Worm (Caenorhabditis elegans) whole organism, late embryonic: Measurements from ENCODE around the gene T28D6.3.
A peak's percentile ranks its signal among the peaks of the same experiment; 100 is the strongest.

Experiments used
- C38D4.7 ChIP-seq: fragments of 200-800 bp; sonication (Bioruptor generic); optimal IDR thresholded peaks from 2 replicates; lab custom pipeline; 2018; ENCODE audit warnings: mild to moderate bottlenecking, missing genetic modification characterization, moderate library complexity, missing compliant biosample characterization
- F13H6.1 ChIP-seq: sonication (generic microtip); optimal IDR thresholded peaks from 2 replicates; lab custom pipeline; 2016; ENCODE audit warnings: missing genetic modification characterization, missing compliant biosample characterization
- K09A11.1 ChIP-seq: sonication (generic microtip); optimal IDR thresholded peaks from 2 replicates; lab custom pipeline; 2017; ENCODE audit warnings: antibody characterized with exemption, mild to moderate bottlenecking, missing genetic modification characterization, missing compliant biosample characterization; ENCODE audit not compliant: insufficient read depth
- T23F11.4 ChIP-seq: fragments of 200-800 bp; sonication (Bioruptor generic); optimal IDR thresholded peaks from 2 replicates; lab custom pipeline; 2018; ENCODE audit warnings: mild to moderate bottlenecking, missing genetic modification characterization, missing compliant biosample characterization
- Y22D7AL.16 ChIP-seq: sonication (generic microtip); optimal IDR thresholded peaks from 2 replicates; lab custom pipeline; 2016; ENCODE audit warnings: missing genetic modification characterization, missing compliant biosample characterization
- ahr-1 ChIP-seq: sonication (generic microtip); optimal IDR thresholded peaks from 2 replicates; lab custom pipeline; 2016; ENCODE audit warnings: missing genetic modification characterization, missing compliant biosample characterization
- ama-1 ChIP-seq: fragments of 150-350 bp; optimal IDR thresholded peaks from 2 replicates; lab custom pipeline; 2014
- ceh-14 ChIP-seq: sonication (generic microtip); optimal IDR thresholded peaks from 2 replicates; lab custom pipeline; 2016; ENCODE audit warnings: missing genotype, missing genetic modification characterization, missing compliant biosample characterization
- ceh-22 ChIP-seq: sonication (generic microtip); optimal IDR thresholded peaks from 2 replicates; lab custom pipeline; 2017; ENCODE audit warnings: missing biosample characterization, missing genetic modification characterization
- ceh-24 ChIP-seq: sonication (generic microtip); optimal IDR thresholded peaks from 2 replicates; lab custom pipeline; 2016; ENCODE audit warnings: mild to moderate bottlenecking, missing genetic modification characterization, missing compliant biosample characterization
- ceh-31 ChIP-seq: sonication (generic microtip); optimal IDR thresholded peaks from 2 replicates; lab custom pipeline; 2016; ENCODE audit warnings: missing genetic modification characterization, missing compliant biosample characterization
- ceh-34 ChIP-seq: sonication (generic microtip); optimal IDR thresholded peaks from 2 replicates; lab custom pipeline; 2016; ENCODE audit warnings: mild to moderate bottlenecking, missing genetic modification characterization, missing compliant biosample characterization
- ceh-6 ChIP-seq: fragments of 200-800 bp; sonication (Bioruptor generic); optimal IDR thresholded peaks from 2 replicates; lab custom pipeline; 2018; ENCODE audit warnings: mild to moderate bottlenecking, missing genetic modification characterization, missing compliant biosample characterization
- che-1 ChIP-seq: sonication (generic microtip); optimal IDR thresholded peaks from 2 replicates; lab custom pipeline; 2016; ENCODE audit warnings: mild to moderate bottlenecking, missing genetic modification characterization, missing compliant biosample characterization
- dmd-4 ChIP-seq: sonication (generic microtip); optimal IDR thresholded peaks from 2 replicates; lab custom pipeline; 2016; ENCODE audit warnings: borderline replicate concordance, missing genetic modification characterization, missing compliant biosample characterization
- dve-1 ChIP-seq: sonication (generic microtip); optimal IDR thresholded peaks from 2 replicates; lab custom pipeline; 2017; ENCODE audit warnings: antibody characterized with exemption, mild to moderate bottlenecking, missing genetic modification characterization, missing compliant biosample characterization
- elt-2 ChIP-seq: sonication (generic microtip); optimal IDR thresholded peaks from 2 replicates; lab custom pipeline; 2016; ENCODE audit warnings: missing genetic modification reagents, missing genetic modification characterization, missing compliant biosample characterization
- eyg-1 ChIP-seq: sonication (generic microtip); optimal IDR thresholded peaks from 2 replicates; lab custom pipeline; 2016; ENCODE audit warnings: missing genotype, missing genetic modification characterization, missing compliant biosample characterization
- fax-1 ChIP-seq: sonication (generic microtip); optimal IDR thresholded peaks from 2 replicates; lab custom pipeline; 2016; ENCODE audit warnings: missing genotype, missing genetic modification characterization, missing compliant biosample characterization
- fkh-10 ChIP-seq: fragments of 150-350 bp; optimal IDR thresholded peaks from 2 replicates; lab custom pipeline; 2014; ENCODE audit warnings: missing biosample characterization, missing genetic modification reagents, missing genetic modification characterization
- fkh-6 ChIP-seq: sonication (generic microtip); optimal IDR thresholded peaks from 2 replicates; lab custom pipeline; 2016; ENCODE audit warnings: missing genetic modification characterization, missing compliant biosample characterization
- hlh-13 ChIP-seq: fragments of 200-800 bp; sonication (Bioruptor generic); optimal IDR thresholded peaks from 2 replicates; lab custom pipeline; 2018; ENCODE audit warnings: mild to moderate bottlenecking, missing genetic modification characterization, missing compliant biosample characterization
- hlh-15 ChIP-seq: sonication (generic microtip); optimal IDR thresholded peaks from 2 replicates; lab custom pipeline; 2016; ENCODE audit warnings: missing genetic modification characterization, missing compliant biosample characterization
- hlh-30 ChIP-seq: sonication (generic microtip); optimal IDR thresholded peaks from 2 replicates; lab custom pipeline; 2017; ENCODE audit warnings: antibody characterized with exemption, missing genetic modification characterization, missing compliant biosample characterization; ENCODE audit not compliant: insufficient read depth
- hlh-8 ChIP-seq: sonication (generic microtip); optimal IDR thresholded peaks from 2 replicates; lab custom pipeline; 2016; ENCODE audit warnings: missing genotype, missing genetic modification characterization, missing compliant biosample characterization
- lim-6 ChIP-seq: sonication (generic microtip); optimal IDR thresholded peaks from 2 replicates; lab custom pipeline; 2016; ENCODE audit warnings: missing genetic modification characterization, missing compliant biosample characterization
- lin-11 ChIP-seq: fragments of 200-800 bp; sonication (Bioruptor generic); optimal IDR thresholded peaks from 2 replicates; lab custom pipeline; 2018; ENCODE audit warnings: mild to moderate bottlenecking, missing genetic modification characterization, missing compliant biosample characterization
- madf-2 ChIP-seq: sonication (generic microtip); optimal IDR thresholded peaks from 2 replicates; lab custom pipeline; 2017; ENCODE audit warnings: missing genetic modification characterization, missing compliant biosample characterization
- nfya-1 ChIP-seq: sonication (generic microtip); optimal IDR thresholded peaks from 2 replicates; lab custom pipeline; 2017; ENCODE audit warnings: missing genetic modification characterization, mild to moderate bottlenecking, missing compliant biosample characterization, antibody characterized with exemption, moderate library complexity
- nhr-11 ChIP-seq: fragments of 150-350 bp; optimal IDR thresholded peaks from 2 replicates; lab custom pipeline; 2014; ENCODE audit warnings: missing biosample characterization, missing genetic modification characterization
- nhr-232 ChIP-seq: sonication (generic microtip); optimal IDR thresholded peaks from 2 replicates; lab custom pipeline; 2016; ENCODE audit warnings: missing genetic modification characterization, missing compliant biosample characterization
- npax-4 ChIP-seq: sonication (generic microtip); optimal IDR thresholded peaks from 2 replicates; lab custom pipeline; 2016; ENCODE audit warnings: missing genetic modification characterization, missing compliant biosample characterization
- odd-2 ChIP-seq: sonication (generic microtip); optimal IDR thresholded peaks from 2 replicates; lab custom pipeline; 2017; ENCODE audit warnings: antibody characterized with exemption, mild to moderate bottlenecking, missing genetic modification characterization, missing compliant biosample characterization
- pag-3 ChIP-seq: sonication (generic microtip); optimal IDR thresholded peaks from 2 replicates; lab custom pipeline; 2016; ENCODE audit warnings: missing compliant biosample characterization, missing genetic modification characterization, borderline replicate concordance
- pat-9 ChIP-seq: fragments of 200-800 bp; sonication (Bioruptor generic); optimal IDR thresholded peaks from 2 replicates; lab custom pipeline; 2018; ENCODE audit warnings: mild to moderate bottlenecking, missing genetic modification characterization, moderate library complexity, missing compliant biosample characterization
- pax-1 ChIP-seq: fragments of 150-350 bp; optimal IDR thresholded peaks from 2 replicates; lab custom pipeline; 2014; ENCODE audit warnings: missing biosample characterization, missing genetic modification characterization
- pha-2 ChIP-seq: sonication (generic microtip); optimal IDR thresholded peaks from 2 replicates; lab custom pipeline; 2017; ENCODE audit warnings: mild to moderate bottlenecking, missing genetic modification characterization, missing compliant biosample characterization
- pros-1 ChIP-seq: fragments of 150-350 bp; optimal IDR thresholded peaks from 2 replicates; lab custom pipeline; 2014; ENCODE audit warnings: missing biosample characterization, missing genetic modification reagents, missing genetic modification characterization
- rnt-1 ChIP-seq: sonication (generic microtip); optimal IDR thresholded peaks from 2 replicates; lab custom pipeline; 2016; ENCODE audit warnings: missing genetic modification characterization, missing compliant biosample characterization
- sdc-2 ChIP-seq: sonication (generic microtip); optimal IDR thresholded peaks from 2 replicates; lab custom pipeline; 2016; ENCODE audit warnings: missing genotype, missing genetic modification characterization, missing compliant biosample characterization
- tbx-2 ChIP-seq: sonication (generic microtip); optimal IDR thresholded peaks from 2 replicates; lab custom pipeline; 2016; ENCODE audit warnings: missing genetic modification characterization, missing compliant biosample characterization
- tbx-7 ChIP-seq: sonication (generic microtip); optimal IDR thresholded peaks from 2 replicates; lab custom pipeline; 2016; ENCODE audit warnings: missing genotype, missing genetic modification characterization, missing compliant biosample characterization
- ttx-3 ChIP-seq: sonication (generic microtip); optimal IDR thresholded peaks from 2 replicates; lab custom pipeline; 2016; ENCODE audit warnings: missing genetic modification reagents, missing genetic modification characterization, missing compliant biosample characterization
- unc-42 ChIP-seq: sonication (generic microtip); optimal IDR thresholded peaks from 2 replicates; lab custom pipeline; 2016; ENCODE audit warnings: missing genotype, missing genetic modification characterization, missing compliant biosample characterization
- unc-55 ChIP-seq: sonication (generic microtip); optimal IDR thresholded peaks from 2 replicates; lab custom pipeline; 2017; ENCODE audit warnings: missing biosample characterization, missing genetic modification reagents, missing genetic modification characterization
- zip-5 ChIP-seq: sonication (generic microtip); optimal IDR thresholded peaks from 2 replicates; lab custom pipeline; 2016; ENCODE audit warnings: missing genetic modification characterization, missing compliant biosample characterization
- ztf-16 ChIP-seq: sonication (generic microtip); optimal IDR thresholded peaks from 2 replicates; lab custom pipeline; 2017; ENCODE audit warnings: missing genetic modification characterization, missing compliant biosample characterization

Gene T28D6.3

ce11 chrIII:11377880-11378279 is 11.3 kb downstream of the T28D6.3 start, which contains the start of gene dpy-18:
TSS of gene dpy-18 (minus strand) at chrIII:11377980.
- no peak for TF ChIP-seq odd-2 (tag; lab: Kevin White, UChicago)
- TF ChIP-seq T23F11.4 = no peak
- TF ChIP-seq pax-1 = no peak
- no peak for TF ChIP-seq madf-2
- TF ChIP-seq C38D4.7 (GFP tag; lab: Kevin White, UChicago) = no peak
- TF ChIP-seq fkh-10 (GFP tag; lab: Kevin White, UChicago) = no peak
- TF ChIP-seq nhr-11 (tag; lab: Kevin White, UChicago) = no peak
- no peak for TF ChIP-seq ceh-6
- TF ChIP-seq ama-1 (lab: Kevin White, UChicago) = no peak
- TF ChIP-seq lin-11 (tag; lab: Kevin White, UChicago) = no peak
- no peak for TF ChIP-seq ttx-3 (tag; lab: Kevin White, UChicago)
- TF ChIP-seq ceh-14 (tag; lab: Kevin White, UChicago) = no peak
- TF ChIP-seq hlh-15 (tag; lab: Kevin White, UChicago) = no peak

- TF ChIP-seq nhr-11 (tag; lab: Kevin White, UChicago) (no peak), ceh-34 (tag; lab: Kevin White, UChicago) (no peak), ztf-16 (no peak), fax-1 (no peak), Y22D7AL.16 (tag; lab: Kevin White, UChicago) (no peak), ahr-1 (tag; lab: Kevin White, UChicago) (no peak), zip-5 (tag; lab: Kevin White, UChicago) (no peak), rnt-1 (tag; lab: Kevin White, UChicago) (no peak), tbx-2 (tag; lab: Kevin White, UChicago) (no peak), che-1 (no peak), sdc-2 (no peak), lim-6 (no peak), C38D4.7 (GFP tag; lab: Kevin White, UChicago) (no peak), nhr-232 (tag; lab: Kevin White, UChicago) (no peak), T23F11.4 (no peak), F13H6.1 (no peak), pat-9 (tag; lab: Kevin White, UChicago) (no peak), npax-4 (tag; lab: Kevin White, UChicago) (no peak), odd-2 (tag; lab: Kevin White, UChicago) (no peak), pros-1 (no peak)
These were observed 11.9 kb downstream of the T28D6.3 start for ce11 chrIII:11378450-11378849.

ce11 chrIII:11378910-11379309 is 12.3 kb downstream of the T28D6.3 start:
- TF ChIP-seq fkh-6 (tag; lab: Kevin White, UChicago) (no peak), eyg-1 (tag; lab: Kevin White, UChicago) (no peak), nhr-11 (tag; lab: Kevin White, UChicago) (no peak), K09A11.1 (no peak), ceh-34 (tag; lab: Kevin White, UChicago) (no peak), unc-42 (no peak), che-1 (no peak), pag-3 (tag; lab: Kevin White, UChicago) (no peak), hlh-8 (tag; lab: Kevin White, UChicago) (no peak), nhr-232 (tag; lab: Kevin White, UChicago) (no peak), dve-1 (tag; lab: Kevin White, UChicago) (no peak), ceh-14 (tag; lab: Kevin White, UChicago) (no peak), odd-2 (tag; lab: Kevin White, UChicago) (no peak), zip-5 (tag; lab: Kevin White, UChicago) (no peak), ceh-31 (no peak), fax-1 (no peak), ceh-22 (no peak), pha-2 (tag; lab: Kevin White, UChicago) (no peak)

ce11 chrIII:11380555-11380954 is 14.0 kb downstream of the T28D6.3 start:
- TF ChIP-seq nfya-1 (tag; lab: Kevin White, UChicago) (peak; percentile 14), K09A11.1 (no peak), T23F11.4 (no peak), lim-6 (no peak), pat-9 (tag; lab: Kevin White, UChicago) (peak; percentile 13), ceh-6 (no peak), sdc-2 (no peak), fax-1 (no peak), rnt-1 (tag; lab: Kevin White, UChicago) (peak; percentile 30), dmd-4 (tag; lab: Kevin White, UChicago) (no peak), tbx-7 (tag; lab: Kevin White, UChicago) (no peak), hlh-13 (GFP tag; lab: Kevin White, UChicago) (no peak), hlh-30 (tag; lab: Kevin White, UChicago) (no peak), F13H6.1 (no peak), nhr-232 (tag; lab: Kevin White, UChicago) (no peak), unc-55 (GFP tag; lab: Kevin White, UChicago) (no peak), tbx-2 (tag; lab: Kevin White, UChicago) (no peak), elt-2 (no peak), madf-2 (no peak), ceh-24 (tag; lab: Kevin White, UChicago) (no peak)
